Worm (Caenorhabditis elegans) whole organism, young adult: ENCODE results near the gene Y17G7B.3.

Experiments
- D2030.7 ChIP-seq: fragments of 200-800 bp; sonication (Bioruptor generic); IDR thresholded peaks from 2 replicates; pipeline ENCODE4 v1.3.6; 2022; ENCODE audit warnings: missing genetic modification reagents, missing genetic modification characterization, missing compliant biosample characterization
- F33H1.4 ChIP-seq: fragments of 200-800 bp; sonication (Bioruptor generic); IDR thresholded peaks from 2 replicates; pipeline ENCODE4 v1.3.6; 2022; ENCODE audit warnings: missing genetic modification reagents, missing genetic modification characterization, missing compliant biosample characterization
- F49E8.2 ChIP-seq: sonication (generic microtip); optimal IDR thresholded peaks from 3 replicates; lab custom pipeline; 2017; ENCODE audit warnings: missing genetic modification characterization, mild to moderate bottlenecking, missing compliant biosample characterization, antibody characterized with exemption, moderate library complexity; ENCODE audit not compliant: insufficient read depth
- ama-1 ChIP-seq, 3 experiments: fragments of 150-350 bp in 1 of 3; sonication (generic microtip) in 2 of 3; optimal IDR thresholded peaks; 2 replicates each; lab custom pipeline; 2014 to 2018; ENCODE audit warnings: missing biosample characterization in 2 of 3, missing genetic modification characterization in 2 of 3, missing genetic modification reagents in 2 of 3
- ccch-3 ChIP-seq: fragments of 200-800 bp; sonication (Bioruptor generic); optimal IDR thresholded peaks from 2 replicates; lab custom pipeline; 2018; ENCODE audit warnings: mild to moderate bottlenecking, missing genetic modification characterization, missing compliant biosample characterization
- cebp-2 ChIP-seq: fragments of 200-800 bp; sonication (Bioruptor generic); IDR thresholded peaks from 2 replicates; pipeline ENCODE4 v1.3.6; 2022; ENCODE audit warnings: missing genetic modification characterization, missing compliant biosample characterization
- ceh-27 ChIP-seq: fragments of 200-800 bp; sonication (Bioruptor generic); optimal IDR thresholded peaks from 2 replicates; lab custom pipeline; 2018; ENCODE audit warnings: mild to moderate bottlenecking, missing genetic modification characterization, moderate library complexity, missing compliant biosample characterization
- hmg-1.2 ChIP-seq: fragments of 200-800 bp; sonication (Bioruptor generic); IDR thresholded peaks from 2 replicates; pipeline ENCODE4 v1.3.6; 2022; ENCODE audit warnings: missing genetic modification reagents, missing genetic modification characterization, missing compliant biosample characterization
- lin-35 ChIP-seq, 3 experiments: fragments of 150-350 bp in 2 of 3; sonication (generic microtip) in 1 of 3; optimal IDR thresholded peaks; 2 replicates each; lab custom pipeline; 2014 to 2018; ENCODE audit warnings: missing biosample characterization in 3 of 3, missing genetic modification characterization in 3 of 3, missing genetic modification reagents in 3 of 3
- lin-40 ChIP-seq: sonication (generic microtip); optimal IDR thresholded peaks from 2 replicates; lab custom pipeline; 2016; ENCODE audit warnings: missing genetic modification characterization, mild to moderate bottlenecking, missing compliant biosample characterization, missing genotype, missing genetic modification reagents

- TF ChIP-seq lin-40 (tag; lab: Kevin White, UChicago) = no peak
- no peak for TF ChIP-seq D2030.7 (GFP tag; lab: Robert Waterston, UW)
- TF ChIP-seq lin-35 (GFP tag; optimal IDR thresholded peaks at IDR 0.05; lab: Kevin White, UChicago) = no peak
- TF ChIP-seq hmg-1.2 (GFP tag; lab: Robert Waterston, UW) = peak; percentile 15; the same call in 1 of the 2 replicates
- no peak for TF ChIP-seq ccch-3
- no peak for TF ChIP-seq F33H1.4 (GFP tag; lab: Robert Waterston, UW)
- TF ChIP-seq cebp-2 (GFP tag; lab: Robert Waterston, UW) = no peak; the same call in 1 of the 2 replicates
- no peak for TF ChIP-seq F49E8.2 (tag; lab: Kevin White, UChicago)
- no peak for TF ChIP-seq ama-1 (optimal IDR thresholded peaks at IDR 0.05; lab: Kevin White, UChicago)
- TF ChIP-seq ama-1 (GFP tag; optimal IDR thresholded peaks at IDR 0.05; lab: Kevin White, UChicago) = no peak
- TF ChIP-seq ceh-27 (GFP tag; lab: Kevin White, UChicago) = no peak
Observed at ce11 chrII:11977363-11977762, 11.5 kb upstream of the Y17G7B.3 start, which contains the start of gene Y17G7B.21.
